Fruit fly (Drosophila melanogaster) whole organism, adult: ENCODE measurements around the gene Dus3.

Source experiments
- CG11617 ChIP-seq: fragments of 200-800 bp; sonication (Bioruptor generic); optimal IDR thresholded peaks from 2 replicates; lab custom pipeline; 2017; ENCODE audit warnings: mild to moderate bottlenecking, missing biosample characterization, missing genetic modification reagents, missing genetic modification characterization
- CG12768 ChIP-seq: fragments of 200-800 bp; sonication (Bioruptor generic); optimal IDR thresholded peaks from 2 replicates; lab custom pipeline; 2017; ENCODE audit warnings: missing biosample characterization, missing genetic modification characterization, mild to moderate bottlenecking, moderate library complexity, missing genetic modification reagents
- CG14711 ChIP-seq: fragments of 200-800 bp; sonication (Bioruptor generic); optimal IDR thresholded peaks from 2 replicates; lab custom pipeline; 2018; ENCODE audit warnings: missing biosample characterization, mild to moderate bottlenecking, missing genetic modification characterization, moderate library complexity
- CG1620 ChIP-seq: fragments of 200-800 bp; sonication (Bioruptor generic); optimal IDR thresholded peaks from 2 replicates; lab custom pipeline; 2016; ENCODE audit warnings: missing biosample characterization, missing genetic modification characterization
- CG33017 ChIP-seq: fragments of 200-800 bp; sonication (Bioruptor generic); optimal IDR thresholded peaks from 2 replicates; lab custom pipeline; 2018; ENCODE audit warnings: missing biosample characterization, mild to moderate bottlenecking, missing genetic modification characterization, moderate library complexity
- CG5204 ChIP-seq: fragments of 200-800 bp; sonication (Bioruptor generic); optimal IDR thresholded peaks from 2 replicates; lab custom pipeline; 2016; ENCODE audit warnings: missing biosample characterization, missing genetic modification characterization
- CG7045 ChIP-seq: fragments of 200-800 bp; sonication (Bioruptor generic); optimal IDR thresholded peaks from 2 replicates; lab custom pipeline; 2017; ENCODE audit warnings: missing biosample characterization, mild to moderate bottlenecking, missing genetic modification characterization
- CG7101 ChIP-seq: fragments of 200-800 bp; sonication (Bioruptor generic); optimal IDR thresholded peaks from 2 replicates; lab custom pipeline; 2018; ENCODE audit warnings: missing biosample characterization, mild to moderate bottlenecking, missing genetic modification characterization, moderate library complexity
- Clk ChIP-seq: fragments of 200-800 bp; sonication (Bioruptor generic); optimal IDR thresholded peaks from 2 replicates; lab custom pipeline; 2017; ENCODE audit warnings: missing biosample characterization, missing genetic modification characterization
- Crg-1 ChIP-seq: fragments of 200-800 bp; sonication (Bioruptor generic); optimal IDR thresholded peaks from 2 replicates; lab custom pipeline; 2016; ENCODE audit warnings: missing biosample characterization, missing genetic modification characterization
- Hr96 ChIP-seq: fragments of 200-800 bp; sonication (Bioruptor generic); optimal IDR thresholded peaks from 2 replicates; lab custom pipeline; 2016; ENCODE audit warnings: missing biosample characterization, missing genetic modification characterization
- Mnt ChIP-seq: fragments of 200-800 bp; sonication (Bioruptor generic); optimal IDR thresholded peaks from 2 replicates; lab custom pipeline; 2016; ENCODE audit warnings: missing biosample characterization, mild to moderate bottlenecking, missing genetic modification characterization
- bab1 ChIP-seq: fragments of 200-800 bp; sonication (Bioruptor generic); optimal IDR thresholded peaks from 3 replicates; lab custom pipeline; 2019; ENCODE audit warnings: missing biosample characterization, mild to moderate bottlenecking, missing genetic modification characterization, moderate library complexity
- cic ChIP-seq: fragments of 200-800 bp; sonication (Bioruptor generic); optimal IDR thresholded peaks from 2 replicates; lab custom pipeline; 2017; ENCODE audit warnings: missing biosample characterization, mild to moderate bottlenecking, missing genetic modification characterization, moderate library complexity
- cnc ChIP-seq, 2 experiments: fragments of >200 bp; optimal IDR thresholded peaks; 2 replicates each; lab custom pipeline; 2017
- kay ChIP-seq: fragments of 200-800 bp; sonication (Bioruptor generic); peaks from one replicate; lab custom pipeline; 2016; ENCODE audit warnings: missing biosample characterization, missing genetic modification characterization, borderline replicate concordance
- ovo ChIP-seq: fragments of 200-800 bp; sonication (Bioruptor generic); optimal IDR thresholded peaks from 2 replicates; lab custom pipeline; 2016; ENCODE audit warnings: missing biosample characterization, missing genetic modification characterization
- pad ChIP-seq: fragments of 200-800 bp; sonication (Bioruptor generic); optimal IDR thresholded peaks from 3 replicates; lab custom pipeline; 2017; ENCODE audit warnings: missing biosample characterization, missing genetic modification characterization, mild to moderate bottlenecking, moderate library complexity, missing genetic modification reagents
- tj ChIP-seq: fragments of 200-800 bp; sonication (Bioruptor generic); optimal IDR thresholded peaks from 3 replicates; lab custom pipeline; 2017; ENCODE audit warnings: missing biosample characterization, mild to moderate bottlenecking, missing genetic modification characterization, moderate library complexity
- toe ChIP-seq: fragments of 200-800 bp; sonication (Bioruptor generic); optimal IDR thresholded peaks from 2 replicates; lab custom pipeline; 2016; ENCODE audit warnings: missing biosample characterization, missing genetic modification characterization

Dus3 gene

dm6 chr2L:19799940-19800339 is 41.3 kb downstream of the Dus3 start:
- TF ChIP-seq CG14711 (tag; lab: Kevin White, UChicago), result no peak
- no peak for TF ChIP-seq Hr96 (GFP tag; lab: Kevin White, UChicago)
- no peak for TF ChIP-seq CG7101 (tag; lab: Kevin White, UChicago)
- TF ChIP-seq CG11617 (GFP tag; lab: Kevin White, UChicago), result no peak
- no peak for TF ChIP-seq tj (GFP tag; lab: Kevin White, UChicago)
- no peak for TF ChIP-seq Crg-1 (GFP tag; lab: Kevin White, UChicago)
- no peak for TF ChIP-seq Clk
- no peak for TF ChIP-seq pad (GFP tag; lab: Kevin White, UChicago)
- TF ChIP-seq cic (GFP tag; lab: Kevin White, UChicago), result no peak
- TF ChIP-seq cnc (optimal IDR thresholded peaks at IDR 0.05; lab: Kevin White, UChicago), result no peak
- TF ChIP-seq CG33017 (tag; lab: Kevin White, UChicago), result no peak
- TF ChIP-seq bab1 (GFP tag; lab: Kevin White, UChicago), result no peak
- TF ChIP-seq CG5204 (GFP tag; lab: Kevin White, UChicago), result no peak
- TF ChIP-seq CG12768 (GFP tag; lab: Kevin White, UChicago), result no peak
- no peak for TF ChIP-seq Mnt (GFP tag; lab: Kevin White, UChicago)
- no peak for TF ChIP-seq CG7045 (GFP tag; lab: Kevin White, UChicago)

dm6 chr2L:19800703-19801102 is 42.0 kb downstream of the Dus3 start:
- TF ChIP-seq pad (GFP tag; lab: Kevin White, UChicago), result no peak
- no peak for TF ChIP-seq CG1620 (GFP tag; lab: Kevin White, UChicago)
- TF ChIP-seq CG7101 (tag; lab: Kevin White, UChicago), result no peak
- no peak for TF ChIP-seq CG14711 (tag; lab: Kevin White, UChicago)
- TF ChIP-seq CG12768 (GFP tag; lab: Kevin White, UChicago), result no peak

dm6 chr2L:19801951-19802612 is 43.4 kb downstream of the Dus3 start:
- TF ChIP-seq pad (GFP tag; lab: Kevin White, UChicago) (no peak), CG14711 (tag; lab: Kevin White, UChicago) (no peak), CG7101 (tag; lab: Kevin White, UChicago) (no peak), bab1 (GFP tag; lab: Kevin White, UChicago) (no peak), toe (no peak), cic (GFP tag; lab: Kevin White, UChicago) (no peak), kay (no peak), CG12768 (GFP tag; lab: Kevin White, UChicago) (no peak), Crg-1 (GFP tag; lab: Kevin White, UChicago) (no peak), Mnt (GFP tag; lab: Kevin White, UChicago) (no peak), CG1620 (GFP tag; lab: Kevin White, UChicago) (no peak), CG7045 (GFP tag; lab: Kevin White, UChicago) (no peak), ovo (no peak), CG11617 (GFP tag; lab: Kevin White, UChicago) (no peak), tj (GFP tag; lab: Kevin White, UChicago) (no peak), CG33017 (tag; lab: Kevin White, UChicago) (no peak), Hr96 (GFP tag; lab: Kevin White, UChicago) (no peak)

dm6 chr2L:19805007-19805406 is 46.3 kb downstream of the Dus3 start:
- TF ChIP-seq CG1620 (GFP tag; lab: Kevin White, UChicago) (no peak), tj (GFP tag; lab: Kevin White, UChicago) (no peak), CG33017 (tag; lab: Kevin White, UChicago) (no peak), Mnt (GFP tag; lab: Kevin White, UChicago) (no peak), CG12768 (GFP tag; lab: Kevin White, UChicago) (no peak), cnc (optimal IDR thresholded peaks at IDR 0.05; lab: Kevin White, UChicago) (no peak), Hr96 (GFP tag; lab: Kevin White, UChicago) (no peak), CG14711 (tag; lab: Kevin White, UChicago) (no peak), CG7101 (tag; lab: Kevin White, UChicago) (no peak), CG11617 (GFP tag; lab: Kevin White, UChicago) (no peak), toe (no peak), kay (no peak), CG7045 (GFP tag; lab: Kevin White, UChicago) (no peak), Clk (no peak), Crg-1 (GFP tag; lab: Kevin White, UChicago) (no peak), cic (GFP tag; lab: Kevin White, UChicago) (no peak), pad (GFP tag; lab: Kevin White, UChicago) (no peak)

- TF ChIP-seq cic (GFP tag; lab: Kevin White, UChicago), result no peak
- no peak for TF ChIP-seq kay
- TF ChIP-seq CG1620 (GFP tag; lab: Kevin White, UChicago), result no peak
- no peak for TF ChIP-seq toe
- TF ChIP-seq ovo, result no peak
- no peak for TF ChIP-seq pad (GFP tag; lab: Kevin White, UChicago)
- TF ChIP-seq Hr96 (GFP tag; lab: Kevin White, UChicago), result no peak
- TF ChIP-seq CG7045 (GFP tag; lab: Kevin White, UChicago), result no peak
- no peak for TF ChIP-seq CG11617 (GFP tag; lab: Kevin White, UChicago)
- no peak for TF ChIP-seq tj (GFP tag; lab: Kevin White, UChicago)
- TF ChIP-seq CG5204 (GFP tag; lab: Kevin White, UChicago), result no peak
- no peak for TF ChIP-seq bab1 (GFP tag; lab: Kevin White, UChicago)
Measured at dm6 chr2L:19809515-19810049, 50.9 kb downstream of the Dus3 start.
